Fruit fly (Drosophila melanogaster): Measurements from ENCODE around the gene CG14947.

DNA sequence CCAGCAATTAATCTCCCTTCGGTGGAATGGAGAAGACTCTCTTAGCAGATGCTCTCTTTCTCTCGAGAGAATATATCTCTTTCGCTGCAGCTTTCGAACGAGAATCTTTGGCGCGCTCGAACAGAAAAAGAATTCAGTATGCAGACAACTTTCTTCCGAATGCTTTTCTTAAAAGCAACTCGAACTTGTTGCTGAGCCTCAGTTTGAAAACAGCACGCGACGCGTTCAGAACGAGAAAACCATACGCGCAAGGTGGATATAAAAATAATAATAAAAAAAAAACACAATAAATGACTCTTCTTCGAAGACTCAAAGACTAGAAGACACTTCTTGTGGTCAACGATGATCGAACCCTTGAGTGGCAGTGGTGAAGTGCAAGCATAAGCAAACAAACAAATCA is 38.3 kb downstream of the CG14947 start, which contains the start of gene CG17211:
- TF ChIP-seq cnc (optimal IDR thresholded peaks at IDR 0.05) (no peak), CG14711 (tag; optimal IDR thresholded peaks at IDR 0.05) (no peak), kay (GFP tag; ENCODE audit: borderline replicate concordance) (no peak), CG1620 (GFP tag; optimal IDR thresholded peaks at IDR 0.05) (no peak), Mnt (GFP tag; optimal IDR thresholded peaks at IDR 0.05) (no peak), Clk (GFP tag; optimal IDR thresholded peaks at IDR 0.05) (no peak), tj (GFP tag; optimal IDR thresholded peaks at IDR 0.05) (no peak), CG7045 (GFP tag; optimal IDR thresholded peaks at IDR 0.05) (no peak), ovo (GFP tag; optimal IDR thresholded peaks at IDR 0.05) (no peak)

All from whole organism, adult.